Fruit fly (Drosophila melanogaster) whole organism, embryonic: ENCODE measurements around the gene CG32095.

Experiments
- Abd-B ChIP-seq: fragments of 200-800 bp; sonication (Bioruptor generic); optimal IDR thresholded peaks from 2 replicates; lab custom pipeline; 2018; ENCODE audit warnings: missing biosample characterization, mild to moderate bottlenecking, missing genetic modification characterization, moderate library complexity
- Adf1 ChIP-seq: fragments of 200-800 bp; sonication (Bioruptor generic); IDR thresholded peaks from 2 replicates; pipeline ENCODE4 v1.3.6; 2022; ENCODE audit warnings: missing biosample characterization, missing genetic modification characterization
- CG10366 ChIP-seq: fragments of 200-800 bp; sonication (Bioruptor generic); IDR thresholded peaks from 2 replicates; pipeline ENCODE4 v1.3.6; 2022; ENCODE audit warnings: missing biosample characterization, missing genetic modification characterization
- CG10959 ChIP-seq: fragments of 200-800 bp; sonication (Bioruptor generic); IDR thresholded peaks from 2 replicates; pipeline ENCODE4 v1.3.6; 2022; ENCODE audit warnings: missing biosample characterization, missing genetic modification characterization
- CG12236 ChIP-seq: fragments of 200-800 bp; sonication (Bioruptor generic); optimal IDR thresholded peaks from 2 replicates; lab custom pipeline; 2016; ENCODE audit warnings: missing biosample characterization, missing genetic modification characterization
- CG12391 ChIP-seq: fragments of 200-800 bp; sonication (Bioruptor generic); optimal IDR thresholded peaks from 3 replicates; lab custom pipeline; 2018; ENCODE audit warnings: missing biosample characterization, mild to moderate bottlenecking, missing genetic modification characterization, moderate library complexity
- CG13624 ChIP-seq: fragments of 200-800 bp; sonication (Bioruptor generic); optimal IDR thresholded peaks from 2 replicates; lab custom pipeline; 2016; ENCODE audit warnings: missing biosample characterization, missing genetic modification characterization
- CG14860 ChIP-seq: fragments of 200-800 bp; sonication (Bioruptor generic); IDR thresholded peaks from 3 replicates; pipeline ENCODE4 v1.3.6; 2022; ENCODE audit warnings: missing biosample characterization, missing genetic modification characterization; ENCODE audit not compliant: partially characterized antibody
- CG17361 ChIP-seq: fragments of 200-800 bp; sonication (Bioruptor generic); IDR thresholded peaks from 3 replicates; pipeline ENCODE4 v1.3.6; 2022; ENCODE audit warnings: missing biosample characterization, missing genetic modification characterization
- CG17385 ChIP-seq: fragments of 200-800 bp; sonication (Bioruptor generic); optimal IDR thresholded peaks from 3 replicates; lab custom pipeline; 2018; ENCODE audit warnings: missing biosample characterization, mild to moderate bottlenecking, missing genetic modification characterization
- CG2199 ChIP-seq: fragments of 200-800 bp; sonication (Bioruptor generic); IDR thresholded peaks from 3 replicates; pipeline ENCODE4 v1.3.6; 2022; ENCODE audit warnings: missing biosample characterization, missing genetic modification characterization
- CG2875 ChIP-seq: fragments of 200-800 bp; sonication (Bioruptor generic); optimal IDR thresholded peaks from 2 replicates; lab custom pipeline; 2017; ENCODE audit warnings: missing biosample characterization, mild to moderate bottlenecking, missing genetic modification characterization, missing genetic modification reagents
- CG32532 ChIP-seq: fragments of 200-800 bp; sonication (Bioruptor generic); IDR thresholded peaks from 2 replicates; pipeline ENCODE4 v1.3.6; 2022; ENCODE audit warnings: missing biosample characterization, missing genetic modification characterization
- CG33213 ChIP-seq: fragments of 200-800 bp; sonication (Bioruptor generic); optimal IDR thresholded peaks from 3 replicates; lab custom pipeline; 2016; ENCODE audit warnings: missing biosample characterization, missing genetic modification characterization
- CG33557 ChIP-seq: fragments of 200-800 bp; sonication (Bioruptor generic); optimal IDR thresholded peaks from 2 replicates; lab custom pipeline; 2019; ENCODE audit warnings: missing biosample characterization, mild to moderate bottlenecking, missing genetic modification characterization, moderate library complexity
- CG4820 ChIP-seq: fragments of 200-800 bp; sonication (Bioruptor generic); optimal IDR thresholded peaks from 3 replicates; lab custom pipeline; 2016; ENCODE audit warnings: missing biosample characterization, missing genetic modification characterization
- CG7372 ChIP-seq: fragments of 200-800 bp; sonication (Bioruptor generic); IDR thresholded peaks from 2 replicates; pipeline ENCODE4 v1.3.6; 2022; ENCODE audit warnings: missing biosample characterization, missing genetic modification characterization
- CG7987 ChIP-seq: fragments of 200-800 bp; sonication (Bioruptor generic); optimal IDR thresholded peaks from 2 replicates; lab custom pipeline; 2018; ENCODE audit warnings: missing biosample characterization, mild to moderate bottlenecking, missing genetic modification characterization, moderate library complexity
- CG9727 ChIP-seq: fragments of 200-800 bp; sonication (Bioruptor generic); optimal IDR thresholded peaks from 3 replicates; lab custom pipeline; 2017; ENCODE audit warnings: missing biosample characterization, mild to moderate bottlenecking, missing genetic modification characterization
- Gsc ChIP-seq: fragments of 200-800 bp; sonication (Bioruptor generic); IDR thresholded peaks from 2 replicates; pipeline ENCODE4 v1.3.6; 2022; ENCODE audit warnings: missing biosample characterization, missing genetic modification characterization
- HLH3B ChIP-seq: fragments of 200-800 bp; sonication (Bioruptor generic); IDR thresholded peaks from 2 replicates; pipeline ENCODE4 v1.3.6; 2022; ENCODE audit warnings: missing biosample characterization, missing genetic modification characterization
- Hand ChIP-seq: fragments of 200-800 bp; sonication (Bioruptor generic); optimal IDR thresholded peaks from 2 replicates; lab custom pipeline; 2017; ENCODE audit warnings: mild to moderate bottlenecking, missing biosample characterization, missing genetic modification reagents, missing genetic modification characterization
- HmgZ ChIP-seq: fragments of 200-800 bp; sonication (Bioruptor generic); optimal IDR thresholded peaks from 2 replicates; lab custom pipeline; 2018; ENCODE audit warnings: missing biosample characterization, mild to moderate bottlenecking, missing genetic modification characterization
- Hr39 ChIP-seq: fragments of >200 bp; optimal IDR thresholded peaks from 2 replicates; lab custom pipeline; 2017
- Lhr ChIP-seq: fragments of 200-800 bp; sonication (Bioruptor generic); optimal IDR thresholded peaks from 3 replicates; lab custom pipeline; 2017; ENCODE audit warnings: mild to moderate bottlenecking, missing biosample characterization, missing genetic modification reagents, missing genetic modification characterization
- Mes4 ChIP-seq: fragments of 200-800 bp; sonication (Bioruptor generic); optimal IDR thresholded peaks from 2 replicates; lab custom pipeline; 2016; ENCODE audit warnings: missing biosample characterization, missing genetic modification characterization
- NFAT ChIP-seq: fragments of 200-800 bp; sonication (Bioruptor generic); IDR thresholded peaks from 2 replicates; pipeline ENCODE4 v1.3.6; 2022; ENCODE audit warnings: missing biosample characterization, missing genetic modification characterization
- Nf-YB ChIP-seq: fragments of 200-800 bp; sonication (Bioruptor generic); optimal IDR thresholded peaks from 3 replicates; lab custom pipeline; 2019; ENCODE audit warnings: missing biosample characterization, mild to moderate bottlenecking, missing genetic modification characterization, moderate library complexity
- Opbp ChIP-seq: fragments of 200-800 bp; sonication (Bioruptor generic); IDR thresholded peaks from 3 replicates; pipeline ENCODE4 v1.3.6; 2022; ENCODE audit warnings: missing biosample characterization, missing genetic modification characterization; ENCODE audit not compliant: partially characterized antibody
- ato ChIP-seq: fragments of 200-800 bp; sonication (Bioruptor generic); IDR thresholded peaks from 2 replicates; pipeline ENCODE4 v1.3.6; 2022; ENCODE audit warnings: missing biosample characterization, missing genetic modification characterization; ENCODE audit not compliant: partially characterized antibody
- az2 ChIP-seq: fragments of 200-800 bp; sonication (Bioruptor generic); optimal IDR thresholded peaks from 3 replicates; lab custom pipeline; 2016; ENCODE audit warnings: missing biosample characterization, missing genetic modification characterization
- cad ChIP-seq: fragments of >200 bp; optimal IDR thresholded peaks from 2 replicates; lab custom pipeline; 2017; ENCODE audit warnings: missing biosample characterization, missing genetic modification characterization
- ci ChIP-seq: fragments of 200-800 bp; sonication (Bioruptor generic); IDR thresholded peaks from 3 replicates; pipeline ENCODE4 v1.3.6; 2022; ENCODE audit warnings: missing biosample characterization, missing genetic modification characterization
- grn ChIP-seq: fragments of 200-800 bp; sonication (Bioruptor generic); optimal IDR thresholded peaks from 3 replicates; lab custom pipeline; 2017; ENCODE audit warnings: missing biosample characterization, missing genetic modification characterization
- h ChIP-seq: fragments of >200 bp; optimal IDR thresholded peaks from 2 replicates; lab custom pipeline; 2017
- hb ChIP-seq: fragments of 200-800 bp; sonication (Bioruptor generic); IDR thresholded peaks from 3 replicates; pipeline ENCODE4 v1.3.6; 2022; ENCODE audit warnings: missing biosample characterization, missing genetic modification characterization; ENCODE audit not compliant: partially characterized antibody
- ken ChIP-seq: fragments of 200-800 bp; sonication (Bioruptor generic); IDR thresholded peaks from 3 replicates; pipeline ENCODE4 v1.3.6; 2022; ENCODE audit warnings: missing biosample characterization, missing genetic modification characterization
- lab ChIP-seq: fragments of 200-800 bp; sonication (Bioruptor generic); optimal IDR thresholded peaks from 3 replicates; lab custom pipeline; 2017; ENCODE audit warnings: missing biosample characterization, missing genetic modification characterization, mild to moderate bottlenecking, moderate library complexity, missing genetic modification reagents
- luna ChIP-seq: fragments of 200-800 bp; sonication (Bioruptor generic); optimal IDR thresholded peaks from 2 replicates; lab custom pipeline; 2016; ENCODE audit warnings: missing biosample characterization, missing genetic modification characterization
- nmo ChIP-seq: fragments of 200-800 bp; sonication (Bioruptor generic); optimal IDR thresholded peaks from 2 replicates; lab custom pipeline; 2018; ENCODE audit warnings: missing biosample characterization, mild to moderate bottlenecking, missing genetic modification characterization, moderate library complexity
- slbo ChIP-seq: fragments of 200-800 bp; sonication (Bioruptor generic); IDR thresholded peaks from 2 replicates; pipeline ENCODE4 v1.3.6; 2022; ENCODE audit warnings: missing biosample characterization, missing genetic modification characterization
- slp2 ChIP-seq: fragments of 200-800 bp; sonication (Bioruptor generic); optimal IDR thresholded peaks from 2 replicates; lab custom pipeline; 2016; ENCODE audit warnings: missing biosample characterization, missing genetic modification characterization
- sna ChIP-seq: fragments of 200-800 bp; sonication (Bioruptor generic); IDR thresholded peaks from 2 replicates; pipeline ENCODE4 v1.3.6; 2022; ENCODE audit warnings: missing biosample characterization, missing genetic modification characterization; ENCODE audit not compliant: partially characterized antibody
- tgo ChIP-seq: fragments of 200-800 bp; sonication (Bioruptor generic); IDR thresholded peaks from 3 replicates; pipeline ENCODE4 v1.3.6; 2022; ENCODE audit warnings: missing biosample characterization, missing genetic modification characterization
- tin ChIP-seq: fragments of 200-800 bp; sonication (Bioruptor generic); optimal IDR thresholded peaks from 3 replicates; lab custom pipeline; 2016; ENCODE audit warnings: missing biosample characterization, missing genetic modification characterization
- trem ChIP-seq: fragments of 200-800 bp; optimal IDR thresholded peaks from 3 replicates; lab custom pipeline; 2019; ENCODE audit warnings: missing biosample characterization, mild to moderate bottlenecking, missing genetic modification characterization, moderate library complexity
- trh ChIP-seq: fragments of 200-800 bp; sonication (Bioruptor generic); optimal IDR thresholded peaks from 2 replicates; lab custom pipeline; 2016; ENCODE audit warnings: missing biosample characterization, missing genetic modification characterization
- wek ChIP-seq: fragments of 200-800 bp; sonication (Bioruptor generic); optimal IDR thresholded peaks from 3 replicates; lab custom pipeline; 2018; ENCODE audit warnings: missing biosample characterization, mild to moderate bottlenecking, missing genetic modification characterization, moderate library complexity
- zf30C ChIP-seq: fragments of 200-800 bp; sonication (Bioruptor generic); optimal IDR thresholded peaks from 3 replicates; lab custom pipeline; 2018; ENCODE audit warnings: missing biosample characterization, mild to moderate bottlenecking, missing genetic modification characterization

CG32095 gene

dm6 chr3L:11822446-11823334 lies 2.8 kb downstream of the CG32095 start, which contains the start of gene RpL10Ab (continued):
- peak; percentile 71 for TF ChIP-seq CG14860
- no peak for TF ChIP-seq trh (GFP tag; lab: Kevin White, UChicago)
- TF ChIP-seq NFAT (GFP tag; lab: Robert Waterston, UW): peak; percentile 83
- peak; percentile 48 for TF ChIP-seq az2
- TF ChIP-seq ato (GFP tag; lab: Robert Waterston, UW): peak; percentile 77
- peak; percentile 56 for TF ChIP-seq HLH3B (GFP tag; lab: Robert Waterston, UW)
- peak; percentile 45 for TF ChIP-seq CG4820 (GFP tag; lab: Kevin White, UChicago)
- TF ChIP-seq Adf1 (GFP tag; lab: Robert Waterston, UW): no peak; the same call in 1 of the 2 replicates
- peak; percentile 66; the same call in 1 of the 2 replicates for TF ChIP-seq CG7372 (GFP tag; lab: Robert Waterston, UW)
- TF ChIP-seq hb (GFP tag; lab: Robert Waterston, UW): peak; percentile 80
- no peak for TF ChIP-seq CG12236 (GFP tag; lab: Kevin White, UChicago)
- no peak for TF ChIP-seq CG2199 (GFP tag; lab: Robert Waterston, UW)
- TF ChIP-seq tin: peak; percentile 26
- no peak for TF ChIP-seq Gsc (GFP tag; lab: Robert Waterston, UW)
- peak; percentile 56 for TF ChIP-seq CG10366 (GFP tag; lab: Robert Waterston, UW)
- TF ChIP-seq HmgZ (tag; lab: Kevin White, UChicago): no peak
- TF ChIP-seq CG17361: peak; percentile 85
- TF ChIP-seq cad (GFP tag; lab: Kevin White, UChicago): no peak
- TF ChIP-seq Opbp (GFP tag; lab: Robert Waterston, UW): peak; percentile 96
- TF ChIP-seq Abd-B (GFP tag; lab: Kevin White, UChicago): peak; percentile 55
- peak; percentile 93 for TF ChIP-seq wek (GFP tag; lab: Kevin White, UChicago)
- no peak for TF ChIP-seq zf30C (GFP tag; lab: Kevin White, UChicago)
- peak; percentile 71 for TF ChIP-seq tgo (GFP tag; lab: Robert Waterston, UW)
- TF ChIP-seq ci (GFP tag; lab: Robert Waterston, UW): peak; percentile 92
- TF ChIP-seq nmo: peak; percentile 73
- TF ChIP-seq Hand (GFP tag; lab: Kevin White, UChicago): no peak
- TF ChIP-seq CG7987 (GFP tag; lab: Kevin White, UChicago): peak; percentile 84
- TF ChIP-seq luna: peak; percentile 24
- peak; percentile 45 for TF ChIP-seq CG12391 (tag; lab: Kevin White, UChicago)
- no peak for TF ChIP-seq Lhr
- peak; percentile 7 for TF ChIP-seq CG33557
- no peak for TF ChIP-seq Hr39
- peak; percentile 78 for TF ChIP-seq CG32532 (GFP tag; lab: Robert Waterston, UW)
- TF ChIP-seq CG13624: peak; percentile 51
- peak; percentile 49; the same call in 1 of the 3 replicates for TF ChIP-seq ken
- peak; percentile 74 for TF ChIP-seq slbo (GFP tag; lab: Robert Waterston, UW)
- peak; percentile 82 for TF ChIP-seq lab (GFP tag; lab: Kevin White, UChicago)
- peak; percentile 31 for TF ChIP-seq slp2 (GFP tag; lab: Kevin White, UChicago)
- TF ChIP-seq CG17385: peak; percentile 2
- TF ChIP-seq grn (GFP tag; lab: Kevin White, UChicago): no peak
- peak; percentile 0 for TF ChIP-seq Nf-YB (GFP tag; lab: Kevin White, UChicago)
- peak; percentile 69 for TF ChIP-seq Mes4 (GFP tag; lab: Kevin White, UChicago)
- TF ChIP-seq trem (tag; lab: Kevin White, UChicago): peak; percentile 79
- TF ChIP-seq CG2875: peak; percentile 39
- peak; percentile 19; the same call in 1 of the 2 replicates for TF ChIP-seq sna (GFP tag; lab: Robert Waterston, UW)
- peak; percentile 33 for TF ChIP-seq CG33213 (GFP tag; lab: Kevin White, UChicago)
- TF ChIP-seq h (lab: Kevin White, UChicago): no peak
- peak; percentile 78 for TF ChIP-seq CG9727 (GFP tag; lab: Kevin White, UChicago)
- no peak; the same call in none of the 2 replicates for TF ChIP-seq CG10959 (GFP tag; lab: Robert Waterston, UW)
